Fruit fly (Drosophila melanogaster): ENCODE data around the gene CG17855.

The CG17855 gene

dm6 chr2L:9539988-9540573, at the start of gene CG17855:
Gene CG17855 (plus strand): TSS chr2L:9540523.
- peak; percentile 19 for TF ChIP-seq CG17801 (GFP tag; optimal IDR thresholded peaks at IDR 0.05; ENCODE audit: partially characterized antibody)

DNA sequence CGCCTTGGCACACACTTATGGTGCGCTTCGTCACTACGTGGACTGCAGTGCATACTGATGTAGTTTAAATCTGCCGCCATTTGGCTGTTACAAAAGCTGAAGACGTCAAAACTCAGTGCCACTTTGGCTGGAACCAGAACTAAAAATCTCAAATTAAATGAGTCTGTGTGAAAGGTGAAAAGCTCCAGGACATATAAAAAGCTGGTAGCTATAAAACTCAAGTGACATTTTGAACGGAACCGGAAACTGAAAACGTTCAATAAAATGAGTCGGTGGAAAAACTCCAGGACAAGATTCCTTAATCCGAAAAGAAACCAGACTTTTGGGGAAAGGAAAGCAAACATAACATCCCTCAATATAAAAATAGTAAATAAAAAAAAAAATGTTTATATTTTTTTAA, 49.5 kb upstream of the CG17855 start:
- peak; percentile 74 for TF ChIP-seq CG17801 (GFP tag; optimal IDR thresholded peaks at IDR 0.05; ENCODE audit: partially characterized antibody)

dm6 chr2L:9493375-9494263, 46.7 kb upstream of the CG17855 start:
- TF ChIP-seq CG17801 (GFP tag; optimal IDR thresholded peaks at IDR 0.05; ENCODE audit: partially characterized antibody): peak; percentile 76

DNA sequence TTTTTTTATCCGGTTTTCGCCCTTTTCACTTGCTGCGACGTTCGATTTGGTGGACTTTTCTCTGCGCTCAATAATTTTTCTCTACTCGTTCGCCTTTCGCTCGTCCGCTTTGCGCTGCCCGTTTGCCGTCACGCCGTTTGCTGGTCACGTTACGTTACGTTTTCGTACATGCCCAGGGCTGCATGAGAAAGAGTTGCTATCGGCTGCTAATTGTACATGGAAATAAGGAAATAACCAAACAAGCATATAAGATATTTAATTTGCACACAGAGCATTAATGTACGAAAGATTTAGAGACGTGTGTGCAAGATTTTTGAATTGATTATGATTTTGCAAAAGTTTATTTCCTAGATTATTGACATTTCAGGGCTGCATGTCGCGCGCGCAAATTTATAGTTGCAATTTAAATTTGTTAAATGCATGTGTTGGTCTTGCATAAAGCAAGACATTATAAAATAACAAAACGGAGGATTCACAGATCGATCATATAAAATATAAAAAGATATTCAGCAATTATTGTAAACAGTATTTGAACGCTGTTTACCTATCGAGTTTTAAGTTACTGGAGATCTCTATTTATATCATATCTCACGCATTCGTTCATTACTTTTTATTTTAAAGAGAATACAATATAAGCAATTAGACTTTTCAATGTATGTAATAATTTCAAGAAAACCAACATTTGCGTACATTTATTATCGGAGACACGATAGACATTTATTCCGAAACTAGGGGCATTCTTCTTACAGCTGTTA, 45.5 kb upstream of the CG17855 start, which contains the start of gene Gdi:
Gene Gdi, minus strand, starts transcription at position 214 of the 755 bp plus-strand sequence.
- no peak for TF ChIP-seq CG17801 (GFP tag; optimal IDR thresholded peaks at IDR 0.05; ENCODE audit: partially characterized antibody)

DNA sequence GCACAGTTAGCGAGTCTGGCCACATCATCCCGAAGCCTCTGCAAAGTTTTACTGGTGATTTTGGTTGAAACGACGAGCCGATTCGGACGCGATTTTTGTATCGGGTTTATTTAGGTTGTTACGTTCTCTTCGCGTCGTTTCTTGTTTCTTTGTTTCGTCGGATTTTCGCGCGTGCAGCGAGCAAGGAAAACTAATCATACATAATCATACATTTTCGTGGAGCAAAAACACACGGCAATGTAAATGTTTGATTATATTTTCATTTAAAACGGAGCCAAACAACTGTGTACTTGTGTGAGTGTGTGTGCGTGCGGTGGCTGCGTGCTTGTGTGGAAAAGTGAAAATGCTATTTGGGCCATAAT, 44.9 kb upstream of the CG17855 start, which contains the start of gene CG33298:
Gene CG33298, plus strand, starts transcription at position 57 of the 362 bp plus-strand sequence.
- TF ChIP-seq CG17801 (GFP tag; optimal IDR thresholded peaks at IDR 0.05; ENCODE audit: partially characterized antibody): peak; percentile 47

- TF ChIP-seq CG17801 (GFP tag; optimal IDR thresholded peaks at IDR 0.05; ENCODE audit: partially characterized antibody): no peak
Observed at dm6 chr2L:9495870-9496269, 44.5 kb upstream of the CG17855 start.

dm6 chr2L:9496378-9497284, 43.7 kb upstream of the CG17855 start:
- TF ChIP-seq CG17801 (GFP tag; optimal IDR thresholded peaks at IDR 0.05; ENCODE audit: partially characterized antibody): no peak

dm6 chr2L:9497285-9497660, 43.0 kb upstream of the CG17855 start:
- peak; percentile 59 for TF ChIP-seq CG17801 (GFP tag; optimal IDR thresholded peaks at IDR 0.05; ENCODE audit: partially characterized antibody)

dm6 chr2L:9498185-9498984, 41.9 kb upstream of the CG17855 start:
- TF ChIP-seq CG17801 (GFP tag; optimal IDR thresholded peaks at IDR 0.05; ENCODE audit: partially characterized antibody): peak; percentile 85

- TF ChIP-seq CG17801 (GFP tag; optimal IDR thresholded peaks at IDR 0.05; ENCODE audit: partially characterized antibody): no peak
Observed at dm6 chr2L:9498985-9499249, 41.4 kb upstream of the CG17855 start.

- TF ChIP-seq CG17801 (GFP tag; optimal IDR thresholded peaks at IDR 0.05; ENCODE audit: partially characterized antibody): no peak
Observed at dm6 chr2L:9500454-9500853, 39.9 kb upstream of the CG17855 start.

DNA sequence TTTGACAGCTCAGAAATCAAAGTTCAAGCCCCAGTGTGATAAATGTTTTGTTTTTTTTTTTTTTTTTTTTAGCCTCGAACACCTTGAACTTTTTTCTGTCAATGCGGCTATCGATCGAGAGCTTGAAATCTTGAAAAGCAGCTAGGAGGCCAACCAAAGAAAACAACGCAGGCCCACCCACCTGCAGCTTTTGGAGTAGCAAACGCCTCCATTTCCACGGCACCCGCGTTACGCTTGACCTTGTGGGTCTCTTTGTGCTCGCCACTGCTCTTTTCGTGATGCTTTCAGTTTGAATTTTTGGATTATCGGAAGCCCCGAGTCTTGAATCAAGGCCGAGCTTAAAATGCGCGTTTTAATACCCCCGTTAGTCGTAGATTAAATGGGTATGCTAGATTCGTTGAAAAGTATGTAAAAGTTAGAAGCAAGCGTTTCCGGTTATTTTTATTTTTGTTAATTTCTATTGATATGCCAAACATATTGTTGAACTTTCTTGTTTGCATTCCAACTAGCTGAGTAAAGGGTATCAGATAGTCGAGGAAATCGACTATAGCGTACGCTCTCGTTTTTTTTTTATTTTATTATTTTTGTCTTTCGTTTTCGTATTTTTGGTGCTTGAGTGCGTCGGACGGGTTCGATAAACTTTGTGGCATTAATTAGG, 37.4 kb upstream of the CG17855 start:
- TF ChIP-seq CG17801 (GFP tag; optimal IDR thresholded peaks at IDR 0.05; ENCODE audit: partially characterized antibody): peak; percentile 74

- TF ChIP-seq CG17801 (GFP tag; optimal IDR thresholded peaks at IDR 0.05; ENCODE audit: partially characterized antibody): no peak
Observed at dm6 chr2L:9505372-9506103, 34.8 kb upstream of the CG17855 start.

Measured in ovary, adult (tissue).